Worm (Caenorhabditis elegans): Measurements from ENCODE around the gene C09B8.8.

Gene C09B8.8

DNA sequence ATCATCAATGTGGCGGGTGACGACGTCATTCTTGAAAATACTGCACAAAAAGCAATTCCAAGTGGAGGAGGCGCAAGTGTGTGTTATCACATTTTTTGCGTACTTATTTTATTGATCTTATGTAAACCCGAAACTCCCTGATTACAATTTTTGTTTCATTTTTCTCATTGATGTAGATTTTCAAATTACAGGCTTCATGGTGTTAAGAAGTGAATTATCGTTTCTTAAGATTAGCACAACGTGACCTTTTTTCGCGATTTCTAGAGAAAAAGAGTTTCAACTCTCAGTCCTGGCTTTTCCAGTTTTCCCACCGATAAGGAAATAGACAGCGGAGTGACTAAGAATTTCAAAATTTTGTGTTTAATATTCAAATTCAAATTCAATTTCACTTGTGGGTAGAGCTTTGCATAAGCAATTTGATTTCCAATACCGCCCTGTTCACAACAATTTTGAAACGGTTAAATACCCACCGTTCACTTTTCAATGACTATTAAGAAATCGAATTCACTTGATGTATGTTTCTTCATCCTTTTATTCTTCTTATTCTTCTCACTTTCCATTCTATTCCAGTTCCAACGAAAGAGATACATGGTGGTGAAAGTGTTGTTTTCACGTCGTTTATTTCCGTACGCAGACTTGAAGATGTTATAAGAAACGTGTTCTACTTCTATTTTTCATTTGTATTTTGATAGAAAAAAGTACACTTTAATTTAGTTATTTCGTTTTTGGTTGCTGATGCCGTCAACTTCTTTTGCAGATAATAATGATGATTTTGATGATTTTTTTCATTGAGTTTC is 11.6 kb downstream of the C09B8.8 start:
- TF ChIP-seq tag-97 (GFP tag; IDR thresholded peaks at IDR 0.05) (no peak), zip-11 (GFP tag; IDR thresholded peaks at IDR 0.05) (no peak), pqm-1 (tag; optimal IDR thresholded peaks at IDR 0.05) (peak; percentile 38), daf-16 (GFP tag; optimal IDR thresholded peaks at IDR 0.05) (no peak), daf-16 (tag; optimal IDR thresholded peaks at IDR 0.05) (peak; percentile 44), aha-1 (tag) (peak; percentile 70), lir-3 (tag; optimal IDR thresholded peaks at IDR 0.05) (no peak), dmd-6 (GFP tag; IDR thresholded peaks at IDR 0.05) (peak; percentile 12; the same call in 1 of the 2 replicates), F37D6.2 (tag; optimal IDR thresholded peaks at IDR 0.05) (no peak)

DNA sequence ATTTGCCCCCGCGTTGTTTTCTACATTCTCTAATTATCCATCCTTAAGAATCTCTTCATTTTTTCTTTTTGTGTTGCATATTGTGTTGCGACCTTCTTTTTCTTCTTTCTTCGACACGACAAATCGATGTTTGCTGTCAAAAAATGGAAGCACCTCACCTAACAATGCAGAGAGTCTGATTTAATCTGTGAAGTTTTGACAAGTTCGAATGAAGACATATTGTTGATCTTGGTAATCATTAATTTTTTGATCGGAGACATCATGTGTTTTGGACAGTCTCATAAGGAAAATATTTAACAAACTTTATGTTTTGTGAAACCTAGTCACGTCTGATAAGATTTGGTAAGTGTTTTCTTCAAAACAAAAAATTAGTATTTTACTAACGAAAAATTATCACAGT is 13.8 kb downstream of the C09B8.8 start:
- no peak for TF ChIP-seq daf-12 (tag; optimal IDR thresholded peaks at IDR 0.05)
- TF ChIP-seq aha-1 (tag) = peak; percentile 50
- peak in 1 of 2 experiments; percentile 98 for TF ChIP-seq unc-62 (GFP tag; optimal IDR thresholded peaks at IDR 0.05 in 1 of 2)
- TF ChIP-seq unc-62 (tag; optimal IDR thresholded peaks at IDR 0.05) = no peak

DNA sequence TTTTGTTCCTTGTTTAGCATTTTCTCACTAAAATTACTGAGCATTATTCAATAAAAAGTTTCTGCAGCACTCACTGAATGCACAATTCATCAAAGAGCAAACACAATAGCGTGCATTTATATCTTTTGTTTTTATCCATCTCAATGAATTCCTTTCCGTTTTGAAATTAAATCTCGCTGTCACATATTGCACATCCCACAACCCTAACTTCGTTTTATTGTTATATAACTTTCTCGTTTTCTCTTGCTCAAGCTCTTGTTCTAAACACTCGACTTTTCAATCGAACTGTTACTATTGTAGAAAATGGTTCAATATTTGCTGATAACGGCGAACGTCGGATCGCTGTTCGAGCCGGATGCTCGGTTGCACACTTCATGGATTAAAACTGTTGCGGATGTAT is 15.9 kb downstream of the C09B8.8 start, which contains the start of gene ipp-5:
Gene ipp-5 (plus strand): TSS at position 301 of the 400 bp plus-strand sequence.
- TF ChIP-seq nhr-11 (tag; optimal IDR thresholded peaks at IDR 0.05) (no peak), hlh-30 (tag; optimal IDR thresholded peaks at IDR 0.05; ENCODE audit: insufficient read depth) (no peak), F26F4.8 (GFP tag; conservative IDR thresholded peaks at IDR 0.05) (no peak), aha-1 (tag) (peak; percentile 33)

DNA sequence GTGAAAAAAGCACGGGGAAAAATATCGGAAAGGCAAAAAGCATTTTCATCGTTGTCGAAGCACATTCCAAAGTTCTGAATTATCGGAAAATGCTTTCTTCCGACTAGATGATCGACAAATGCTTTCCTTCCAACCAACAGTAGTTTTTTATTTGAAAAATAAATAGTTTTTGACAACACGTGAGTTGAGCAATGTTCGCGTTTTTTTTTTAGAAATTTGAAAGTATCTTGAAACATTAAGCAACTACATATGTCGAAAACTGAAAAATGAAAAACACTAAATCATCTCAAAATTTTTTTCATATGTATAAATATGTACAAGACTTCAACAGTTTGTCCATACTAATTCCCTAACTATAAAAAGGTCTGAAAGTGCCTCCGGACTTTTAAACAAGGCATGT is 24.3 kb downstream of the C09B8.8 start, which contains the start of gene hsp-25:
Gene hsp-25 (minus strand): TSS at position 101 of the 400 bp plus-strand sequence.
- no peak for TF ChIP-seq dmd-9 (GFP tag; IDR thresholded peaks at IDR 0.05)
- no peak for TF ChIP-seq hmg-1.1 (GFP tag; IDR thresholded peaks at IDR 0.05)
- TF ChIP-seq F10B5.3 (tag; optimal IDR thresholded peaks at IDR 0.05) = no peak
- TF ChIP-seq aha-1 (tag) = peak; percentile 29
- no peak for TF ChIP-seq zip-11 (GFP tag; IDR thresholded peaks at IDR 0.05)
- TF ChIP-seq attf-4 (tag; optimal IDR thresholded peaks at IDR 0.05) = no peak
- no peak for TF ChIP-seq lir-3 (tag; optimal IDR thresholded peaks at IDR 0.05)
- no peak for TF ChIP-seq nhr-25 (tag; optimal IDR thresholded peaks at IDR 0.05; ENCODE audit: borderline replicate concordance, insufficient read depth)
- TF ChIP-seq ZK546.5 (tag; optimal IDR thresholded peaks at IDR 0.05) = no peak
- TF ChIP-seq mxl-2 (GFP tag; conservative IDR thresholded peaks at IDR 0.05) = no peak
- no peak for TF ChIP-seq rbr-2 (tag; optimal IDR thresholded peaks at IDR 0.05)
- peak in 1 of 2 experiments; percentile 72 for TF ChIP-seq unc-62 (GFP tag; optimal IDR thresholded peaks at IDR 0.05 in 1 of 2)
- TF ChIP-seq unc-62 (tag; optimal IDR thresholded peaks at IDR 0.05) = no peak
- no peak for TF ChIP-seq saeg-2 (GFP tag; IDR thresholded peaks at IDR 0.05)
- no peak for TF ChIP-seq nhr-237 (tag; optimal IDR thresholded peaks at IDR 0.05)
- no peak for TF ChIP-seq nhr-76 (tag; optimal IDR thresholded peaks at IDR 0.05)
- TF ChIP-seq Y105C5A.15 (GFP tag; IDR thresholded peaks at IDR 0.05) = no peak

DNA sequence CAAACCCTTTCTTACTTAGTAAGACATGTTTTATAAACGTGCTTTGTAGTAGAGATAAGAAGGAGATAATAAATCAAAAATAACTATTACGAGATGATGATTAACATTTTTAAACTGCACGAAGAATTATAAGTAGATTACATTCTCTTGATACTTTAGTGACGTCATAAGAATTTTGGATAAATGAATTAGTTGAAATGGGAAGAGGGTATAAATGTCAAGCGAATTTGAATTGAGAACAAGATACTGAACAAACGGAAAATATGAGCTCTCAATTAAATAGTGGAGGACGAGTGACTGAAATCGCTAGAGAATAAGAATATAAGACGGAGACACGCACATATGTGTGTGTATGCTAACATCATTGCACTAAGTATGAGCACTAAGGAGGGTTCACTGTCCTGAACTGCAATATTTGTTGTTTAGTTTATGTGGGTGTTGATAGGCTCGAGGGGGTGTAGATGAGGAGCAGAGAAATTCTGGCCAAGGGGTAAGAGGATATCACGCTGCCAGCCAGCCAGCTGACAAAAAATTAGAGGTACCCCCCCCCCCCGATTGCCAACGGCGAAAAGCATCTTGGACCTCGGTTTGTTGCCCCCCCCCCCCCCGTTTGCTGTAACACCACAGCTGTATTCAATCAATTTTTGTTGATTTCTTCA is 25.3 kb downstream of the C09B8.8 start:
- no peak for TF ChIP-seq daf-19 (GFP tag; conservative IDR thresholded peaks at IDR 0.05)
- no peak for TF ChIP-seq zfp-3 (GFP tag; conservative IDR thresholded peaks at IDR 0.05)
- TF ChIP-seq dve-1 (tag; optimal IDR thresholded peaks at IDR 0.05; ENCODE audit: insufficient read depth) = no peak
- no peak for TF ChIP-seq lin-13 (GFP tag; optimal IDR thresholded peaks at IDR 0.05)
- TF ChIP-seq hlh-11 (tag; optimal IDR thresholded peaks at IDR 0.05) = no peak
- no peak for TF ChIP-seq mxl-2 (GFP tag; conservative IDR thresholded peaks at IDR 0.05)
- no peak for TF ChIP-seq daf-12 (tag; optimal IDR thresholded peaks at IDR 0.05)
- TF ChIP-seq mes-2 (tag; optimal IDR thresholded peaks at IDR 0.05; ENCODE audit: poor library complexity, severe bottlenecking) = no peak
- TF ChIP-seq sdz-12 (GFP tag; optimal IDR thresholded peaks at IDR 0.05) = no peak
- TF ChIP-seq T26A8.4 (GFP tag; IDR thresholded peaks at IDR 0.05) = no peak
- TF ChIP-seq nhr-237 (tag; optimal IDR thresholded peaks at IDR 0.05) = no peak
- TF ChIP-seq aha-1 (tag) = peak; percentile 73
- no peak for TF ChIP-seq hif-1 (tag; optimal IDR thresholded peaks at IDR 0.05)
- TF ChIP-seq set-16 (GFP tag; IDR thresholded peaks at IDR 0.05) = peak; percentile 78
- TF ChIP-seq F10B5.3 (tag; optimal IDR thresholded peaks at IDR 0.05) = no peak
- TF ChIP-seq hlh-30 (tag; optimal IDR thresholded peaks at IDR 0.05; ENCODE audit: insufficient read depth) = no peak
- TF ChIP-seq lin-39 (tag; optimal IDR thresholded peaks at IDR 0.05) = no peak
- no peak for TF ChIP-seq spr-3 (GFP tag; optimal IDR thresholded peaks at IDR 0.05)
- TF ChIP-seq nhr-48 (tag; optimal IDR thresholded peaks at IDR 0.05) = no peak
- TF ChIP-seq duxl-1 (tag; optimal IDR thresholded peaks at IDR 0.05; ENCODE audit: poor library complexity) = no peak

Measured in whole organism, L4 larva.